Worm (Caenorhabditis elegans) whole organism, young adult: ENCODE measurements around the gene ttr-15.

Source experiments
- B0035.1 ChIP-seq: sonication (generic microtip); optimal IDR thresholded peaks from 2 replicates; lab custom pipeline; 2016; ENCODE audit warnings: missing genetic modification characterization, mild to moderate bottlenecking, missing compliant biosample characterization, missing genotype, missing genetic modification reagents
- B0261.1 ChIP-seq: sonication (generic microtip); optimal IDR thresholded peaks from 2 replicates; lab custom pipeline; 2016; ENCODE audit warnings: mild to moderate bottlenecking, missing genetic modification characterization, moderate library complexity, missing compliant biosample characterization
- B0336.3 ChIP-seq: fragments of 200-800 bp; sonication (Bioruptor generic); IDR thresholded peaks from 2 replicates; pipeline ENCODE4 v1.3.6; 2022; ENCODE audit warnings: missing genetic modification characterization, missing compliant biosample characterization
- D2030.7 ChIP-seq: fragments of 200-800 bp; sonication (Bioruptor generic); IDR thresholded peaks from 2 replicates; pipeline ENCODE4 v1.3.6; 2022; ENCODE audit warnings: missing genetic modification reagents, missing genetic modification characterization, missing compliant biosample characterization
- F10E7.11 ChIP-seq: sonication (generic microtip); optimal IDR thresholded peaks from 2 replicates; lab custom pipeline; 2017; ENCODE audit warnings: mild to moderate bottlenecking, missing genetic modification characterization, moderate library complexity, missing compliant biosample characterization
- F22D6.2 ChIP-seq: sonication (generic microtip); optimal IDR thresholded peaks from 2 replicates; lab custom pipeline; 2016; ENCODE audit warnings: mild to moderate bottlenecking, missing genetic modification characterization, missing compliant biosample characterization
- F23B12.7 ChIP-seq: sonication (generic microtip); optimal IDR thresholded peaks from 2 replicates; lab custom pipeline; 2017; ENCODE audit warnings: missing genetic modification characterization, mild to moderate bottlenecking, missing compliant biosample characterization, antibody characterized with exemption, moderate library complexity; ENCODE audit not compliant: insufficient read depth
- F37B4.10 ChIP-seq: fragments of 200-800 bp; sonication (Bioruptor generic); IDR thresholded peaks from 2 replicates; pipeline ENCODE4 v1.3.6; 2022; ENCODE audit warnings: missing genetic modification characterization, missing compliant biosample characterization
- F57A8.1 ChIP-seq: fragments of 200-800 bp; sonication (Bioruptor generic); optimal IDR thresholded peaks from 2 replicates; lab custom pipeline; 2018; ENCODE audit warnings: mild to moderate bottlenecking, missing genetic modification characterization, moderate library complexity, missing compliant biosample characterization
- aptf-2 ChIP-seq: fragments of 200-800 bp; sonication (Bioruptor generic); conservative IDR thresholded peaks from 2 replicates; pipeline ENCODE4 v1.3.6; 2022; ENCODE audit warnings: missing genetic modification reagents, missing genetic modification characterization, missing compliant biosample characterization
- ceh-100 ChIP-seq: fragments of 200-800 bp; sonication (Bioruptor generic); IDR thresholded peaks from 2 replicates; pipeline ENCODE4 v1.3.6; 2022; ENCODE audit warnings: missing genetic modification reagents, missing genetic modification characterization, missing compliant biosample characterization
- ceh-40 ChIP-seq: fragments of 200-800 bp; sonication (Bioruptor generic); IDR thresholded peaks from 2 replicates; pipeline ENCODE4 v1.3.6; 2022; ENCODE audit warnings: missing genetic modification characterization, missing compliant biosample characterization
- ceh-58 ChIP-seq: fragments of 200-800 bp; sonication (Bioruptor generic); IDR thresholded peaks from 2 replicates; pipeline ENCODE4 v1.3.6; 2022; ENCODE audit warnings: missing genetic modification characterization, missing compliant biosample characterization
- ceh-79 ChIP-seq: sonication (generic microtip); optimal IDR thresholded peaks from 2 replicates; lab custom pipeline; 2017; ENCODE audit warnings: mild to moderate bottlenecking, missing genetic modification characterization, missing compliant biosample characterization
- ceh-91 ChIP-seq: fragments of 200-800 bp; sonication (Bioruptor generic); IDR thresholded peaks from 2 replicates; pipeline ENCODE4 v1.3.6; 2022; ENCODE audit warnings: missing genetic modification reagents, missing genetic modification characterization, missing compliant biosample characterization
- egrh-3 ChIP-seq: fragments of 200-800 bp; sonication (Bioruptor generic); IDR thresholded peaks from 2 replicates; pipeline ENCODE4 v1.3.6; 2022; ENCODE audit warnings: missing genetic modification reagents, missing genetic modification characterization, missing compliant biosample characterization
- gei-17 ChIP-seq: fragments of 200-800 bp; sonication (Bioruptor generic); optimal IDR thresholded peaks from 2 replicates; lab custom pipeline; 2018; ENCODE audit warnings: mild to moderate bottlenecking, missing genetic modification characterization, missing compliant biosample characterization
- hmg-1.2 ChIP-seq: fragments of 200-800 bp; sonication (Bioruptor generic); IDR thresholded peaks from 2 replicates; pipeline ENCODE4 v1.3.6; 2022; ENCODE audit warnings: missing genetic modification reagents, missing genetic modification characterization, missing compliant biosample characterization
- hrde-1 ChIP-seq: sonication (generic microtip); optimal IDR thresholded peaks from 2 replicates; lab custom pipeline; 2016; ENCODE audit warnings: missing genetic modification characterization, mild to moderate bottlenecking, missing compliant biosample characterization, moderate library complexity, missing genotype, missing genetic modification reagents, borderline replicate concordance
- lin-35 ChIP-seq, 3 experiments: fragments of 150-350 bp in 2 of 3; sonication (generic microtip) in 1 of 3; optimal IDR thresholded peaks; 2 replicates each; lab custom pipeline; 2014 to 2018; ENCODE audit warnings: missing biosample characterization in 3 of 3, missing genetic modification characterization in 3 of 3, missing genetic modification reagents in 3 of 3
- lsy-27 ChIP-seq: sonication (generic microtip); optimal IDR thresholded peaks from 2 replicates; lab custom pipeline; 2017; ENCODE audit warnings: missing genetic modification characterization, mild to moderate bottlenecking, missing compliant biosample characterization, antibody characterized with exemption, missing genotype, borderline replicate concordance; ENCODE audit not compliant: insufficient read depth
- madf-10 ChIP-seq: sonication (generic microtip); optimal IDR thresholded peaks from 2 replicates; lab custom pipeline; 2016; ENCODE audit warnings: mild to moderate bottlenecking, missing genetic modification characterization, missing compliant biosample characterization
- mcd-1 ChIP-seq: fragments of 200-800 bp; sonication (Bioruptor generic); IDR thresholded peaks from 2 replicates; pipeline ENCODE4 v1.3.6; 2022; ENCODE audit warnings: missing genetic modification reagents, missing genetic modification characterization, missing compliant biosample characterization
- nhr-80 ChIP-seq: sonication (generic microtip); optimal IDR thresholded peaks from 2 replicates; lab custom pipeline; 2016; ENCODE audit warnings: missing genetic modification characterization, missing compliant biosample characterization
- pbrm-1 ChIP-seq: fragments of 200-800 bp; sonication (Bioruptor generic); IDR thresholded peaks from 2 replicates; pipeline ENCODE4 v1.3.6; 2022; ENCODE audit warnings: missing genetic modification reagents, missing genetic modification characterization, missing compliant biosample characterization
- rec-8 ChIP-seq, 2 experiments: sonication (generic microtip); optimal IDR thresholded peaks; 2 replicates each; lab custom pipeline; 2016; ENCODE audit warnings: mild to moderate bottlenecking in 2 of 2, missing genetic modification characterization in 2 of 2, missing genetic modification reagents in 2 of 2, missing genotype in 2 of 2, missing biosample characterization in 1 of 2, missing compliant biosample characterization in 1 of 2, moderate library complexity in 1 of 2
- rpc-1 ChIP-seq, 2 experiments: fragments of 150-350 bp in 1 of 2; sonication (generic microtip) in 1 of 2; optimal IDR thresholded peaks; 2 replicates each; lab custom pipeline; 2014 to 2018; ENCODE audit warnings: missing biosample characterization in 1 of 2, missing genetic modification characterization in 1 of 2, missing genetic modification reagents in 1 of 2, missing genotype in 1 of 2
- sdz-38 ChIP-seq: sonication (generic microtip); optimal IDR thresholded peaks from 2 replicates; lab custom pipeline; 2016; ENCODE audit warnings: missing genotype, missing genetic modification characterization, missing compliant biosample characterization
- snpc-1.1 ChIP-seq: sonication (generic microtip); optimal IDR thresholded peaks from 2 replicates; lab custom pipeline; 2017; ENCODE audit warnings: missing genetic modification characterization, mild to moderate bottlenecking, missing compliant biosample characterization, antibody characterized with exemption, moderate library complexity, missing genotype, missing genetic modification reagents; ENCODE audit not compliant: insufficient read depth
- snpc-3.4 ChIP-seq: sonication (generic microtip); optimal IDR thresholded peaks from 2 replicates; lab custom pipeline; 2017; ENCODE audit warnings: missing genetic modification characterization, mild to moderate bottlenecking, missing compliant biosample characterization, antibody characterized with exemption, moderate library complexity, missing genotype, missing genetic modification reagents
- unc-130 ChIP-seq: sonication (generic microtip); optimal IDR thresholded peaks from 2 replicates; lab custom pipeline; 2016; ENCODE audit warnings: missing genetic modification reagents, missing genetic modification characterization, missing compliant biosample characterization
- xnd-1 ChIP-seq: sonication (generic microtip); optimal IDR thresholded peaks from 2 replicates; lab custom pipeline; 2016; ENCODE audit warnings: missing genotype, missing genetic modification reagents, missing genetic modification characterization, missing compliant biosample characterization
- zfh-2 ChIP-seq: fragments of 200-800 bp; sonication (Bioruptor generic); conservative IDR thresholded peaks from 2 replicates; pipeline ENCODE4 v1.3.6; 2022; ENCODE audit warnings: missing genetic modification reagents, missing genetic modification characterization, missing compliant biosample characterization
- ztf-18 ChIP-seq: sonication (generic microtip); optimal IDR thresholded peaks from 2 replicates; lab custom pipeline; 2016; ENCODE audit warnings: missing genotype, mild to moderate bottlenecking, missing genetic modification characterization, missing compliant biosample characterization
- ztf-28 ChIP-seq: fragments of 200-800 bp; sonication (Bioruptor generic); IDR thresholded peaks from 2 replicates; pipeline ENCODE4 v1.3.6; 2022; ENCODE audit warnings: missing genetic modification reagents, missing genetic modification characterization, missing compliant biosample characterization

The ttr-15 gene

DNA sequence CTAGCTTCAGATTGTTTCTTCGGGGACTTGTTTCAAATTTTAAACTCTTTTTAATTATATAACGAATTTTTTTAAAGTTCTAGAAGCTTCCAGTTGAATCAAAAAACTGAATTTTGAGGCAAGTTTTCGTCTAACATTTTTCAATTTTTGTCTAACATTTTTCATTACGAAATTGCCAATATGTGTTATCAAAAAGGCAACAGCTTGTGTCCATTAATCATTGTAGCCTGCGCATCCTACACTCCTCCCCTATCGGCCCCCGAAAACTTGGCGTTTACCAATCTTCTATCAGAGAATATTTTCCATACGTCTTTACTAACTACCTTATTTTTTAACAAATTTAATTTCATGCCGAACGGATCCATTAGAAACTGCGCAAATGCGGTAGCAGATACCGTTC is 37.6 kb upstream of the ttr-15 start, which contains the start of gene vglu-3:
Gene vglu-3, plus strand, starts transcription at position 301 of the 400 bp plus-strand sequence.
- TF ChIP-seq sdz-38 (tag; lab: Kevin White, UChicago), result no peak
- no peak for TF ChIP-seq ztf-18 (tag; lab: Kevin White, UChicago)
- no peak for TF ChIP-seq ceh-91 (GFP tag; lab: Robert Waterston, UW)
- no peak for TF ChIP-seq F22D6.2 (tag; lab: Kevin White, UChicago)

DNA sequence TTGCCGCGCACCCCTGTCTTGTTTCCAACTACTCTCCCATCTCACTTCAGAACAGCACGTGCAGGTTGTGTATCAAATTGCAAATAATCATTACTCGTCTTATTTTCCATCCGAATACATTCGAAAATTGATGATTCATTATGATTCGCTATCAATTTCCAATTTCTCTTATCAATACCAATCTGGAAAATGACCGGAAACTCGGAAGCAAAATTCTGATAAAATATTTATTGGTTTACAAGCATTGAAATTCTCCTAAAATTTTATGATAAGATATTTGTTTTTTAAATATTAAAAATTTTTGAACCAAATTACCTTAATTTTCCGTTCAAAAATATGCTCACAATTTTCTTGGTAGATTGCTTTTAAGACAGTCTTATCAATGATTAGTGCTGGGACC is 32.4 kb upstream of the ttr-15 start:
- peak; percentile 42 for TF ChIP-seq nhr-80 (tag; lab: Kevin White, UChicago)
- TF ChIP-seq madf-10 (tag; lab: Kevin White, UChicago), result no peak

DNA sequence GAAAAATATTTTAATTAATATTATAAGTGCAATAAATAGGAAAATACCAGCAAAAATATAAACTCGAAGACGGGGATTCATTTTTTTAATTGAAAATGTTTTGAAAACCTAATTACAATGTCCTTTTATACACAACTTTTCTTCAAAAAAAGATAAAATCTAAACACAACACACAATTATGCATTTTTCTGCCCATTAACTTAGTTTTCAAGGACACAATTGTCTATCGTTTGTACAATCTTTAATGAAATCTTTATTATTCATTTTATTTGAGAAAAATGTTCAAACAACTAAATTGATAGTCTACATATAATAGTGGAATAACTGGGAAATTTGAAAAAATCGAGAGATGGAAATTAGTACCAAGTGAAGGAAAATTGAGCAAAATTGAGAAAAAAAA is 31.6 kb upstream of the ttr-15 start, which contains the start of gene T07A5.1:
Gene T07A5.1, minus strand, starts transcription at position 149 of the 400 bp plus-strand sequence.
- TF ChIP-seq ceh-58 (GFP tag; lab: Robert Waterston, UW) (no peak), pbrm-1 (GFP tag; lab: Robert Waterston, UW) (no peak), B0261.1 (no peak), unc-130 (GFP tag; lab: Kevin White, UChicago) (no peak), ztf-28 (GFP tag; lab: Robert Waterston, UW) (no peak), F37B4.10 (GFP tag; lab: Robert Waterston, UW) (no peak), egrh-3 (GFP tag; lab: Robert Waterston, UW) (no peak), ceh-100 (no peak), B0336.3 (no peak), lsy-27 (tag; lab: Kevin White, UChicago) (no peak), ztf-18 (tag; lab: Kevin White, UChicago) (no peak), snpc-1.1 (tag; lab: Kevin White, UChicago) (no peak)

DNA sequence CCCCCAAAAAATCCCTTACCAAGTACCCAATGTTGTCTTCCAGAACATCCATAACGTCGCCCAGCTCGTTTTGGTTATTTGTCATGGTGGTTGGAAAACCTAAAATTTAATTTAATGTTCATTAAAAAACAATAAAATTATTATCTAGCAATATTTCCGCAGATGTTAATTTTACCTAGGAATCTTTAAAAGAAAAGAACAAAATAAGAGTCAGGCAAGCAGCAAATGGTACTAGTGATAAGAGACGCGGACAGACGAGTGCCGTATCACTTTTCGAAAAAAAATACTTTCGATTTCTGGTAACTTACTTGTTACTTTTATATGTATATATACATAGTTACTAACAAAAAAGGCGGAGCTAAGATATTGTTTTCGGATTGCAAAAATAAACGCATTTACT is 26.6 kb upstream of the ttr-15 start, which contains the start of gene T07A5.7:
Gene T07A5.7, minus strand, starts transcription at position 101 of the 400 bp plus-strand sequence.
- no peak for TF ChIP-seq aptf-2 (GFP tag; lab: Robert Waterston, UW)
- TF ChIP-seq B0035.1, result no peak
- no peak for TF ChIP-seq zfh-2 (GFP tag; lab: Robert Waterston, UW)
- TF ChIP-seq, all 124 proteins: peak for 0

DNA sequence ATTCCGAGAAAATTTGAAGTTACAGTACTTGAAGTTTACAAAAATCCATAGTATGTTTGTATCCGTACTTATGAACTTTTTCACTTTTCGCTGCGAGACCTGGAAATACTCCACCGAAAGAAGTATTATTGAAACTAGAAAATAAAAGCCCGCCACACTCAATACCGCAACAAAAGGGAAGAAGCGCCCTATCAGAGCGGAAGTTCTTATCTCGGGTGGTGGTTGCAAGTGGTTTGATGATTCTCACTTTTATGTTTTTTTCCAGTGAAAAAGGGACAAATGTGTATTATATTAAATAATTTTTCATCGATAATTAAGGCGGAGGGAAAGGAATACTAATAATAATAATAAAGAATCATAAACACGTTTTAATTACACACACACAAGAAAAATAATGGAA is 23.4 kb upstream of the ttr-15 start:
- TF ChIP-seq nhr-80 (tag; lab: Kevin White, UChicago) (peak; percentile 24), F57A8.1 (GFP tag; lab: Kevin White, UChicago) (no peak), ztf-18 (tag; lab: Kevin White, UChicago) (peak; percentile 0)

DNA sequence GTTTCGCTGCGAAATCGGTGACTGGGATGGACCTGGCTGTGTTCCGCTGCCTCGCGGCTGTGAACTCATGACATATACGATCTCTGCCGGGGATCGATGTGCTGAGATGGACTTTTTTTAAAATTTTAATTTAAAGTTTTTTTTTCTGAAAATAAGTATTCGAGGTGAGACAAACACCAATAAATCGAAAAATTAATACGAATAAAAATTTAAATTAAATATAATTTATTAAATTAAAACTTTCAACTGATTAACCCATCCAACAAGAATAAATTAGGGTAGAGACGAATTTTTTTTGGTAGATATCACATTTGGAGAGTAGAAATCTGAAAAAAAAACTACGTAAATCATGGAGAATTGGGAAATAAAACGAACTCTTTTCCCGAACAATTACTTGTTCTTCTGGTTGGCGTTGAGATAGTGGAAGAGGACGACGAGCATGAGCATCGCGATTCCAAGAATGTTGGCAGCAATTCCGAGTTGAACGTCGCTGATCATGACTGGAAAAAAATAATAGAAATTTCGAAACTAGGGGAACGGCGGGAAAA is 19.5 kb upstream of the ttr-15 start, which contains the start of the genes unc-50 and ostf-4:
Gene unc-50, minus strand, starts transcription at position 101 of the 548 bp plus-strand sequence.
Gene ostf-4, minus strand, starts transcription at position 498 of the 548 bp plus-strand sequence.
- TF ChIP-seq ceh-40 (GFP tag; lab: Robert Waterston, UW) (no peak), ceh-79 (no peak), snpc-3.4 (tag; lab: Kevin White, UChicago) (no peak), rpc-1 (optimal IDR thresholded peaks at IDR 0.05; lab: Kevin White, UChicago) (no peak), rpc-1 (tag; optimal IDR thresholded peaks at IDR 0.05; lab: Kevin White, UChicago) (no peak), gei-17 (GFP tag; lab: Kevin White, UChicago) (no peak)

DNA sequence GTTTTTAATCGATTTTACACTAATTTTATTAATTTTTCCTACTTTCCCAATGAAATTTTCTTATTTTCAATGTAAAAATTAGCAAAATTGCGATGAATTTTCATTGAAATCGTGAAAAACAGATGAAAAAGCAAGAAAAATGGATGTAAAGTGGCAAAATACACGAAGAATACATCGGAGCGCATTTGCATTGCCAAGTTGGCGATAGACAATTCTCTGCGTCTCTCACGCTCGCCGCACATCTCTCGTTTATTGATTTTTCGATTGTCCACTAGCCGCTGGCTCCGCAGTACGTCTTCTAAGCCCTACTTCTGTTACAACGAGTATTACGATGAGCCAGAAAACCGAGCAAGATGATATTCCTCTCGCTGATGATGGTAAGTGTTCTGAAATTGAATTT is 18.9 kb upstream of the ttr-15 start, which contains the start of gene unc-69:
Gene unc-69, plus strand, starts transcription at position 185 of the 400 bp plus-strand sequence.
- TF ChIP-seq mcd-1 (GFP tag; lab: Robert Waterston, UW), result peak; percentile 88
- peak; percentile 43 for TF ChIP-seq F23B12.7
- no peak for TF ChIP-seq xnd-1 (tag; lab: Kevin White, UChicago)
- peak; percentile 95 for TF ChIP-seq hmg-1.2 (GFP tag; lab: Robert Waterston, UW)
- TF ChIP-seq hrde-1 (tag; lab: Kevin White, UChicago), result no peak
- TF ChIP-seq D2030.7 (GFP tag; lab: Robert Waterston, UW), result peak; percentile 31; the same call in 1 of the 2 replicates
- peak; percentile 33 for TF ChIP-seq ztf-18 (tag; lab: Kevin White, UChicago)
- no peak for TF ChIP-seq lsy-27 (tag; lab: Kevin White, UChicago)
- TF ChIP-seq ceh-91 (GFP tag; lab: Robert Waterston, UW), result no peak
- TF ChIP-seq lin-35 (GFP tag; optimal IDR thresholded peaks at IDR 0.05; lab: Kevin White, UChicago), result peak in 1 of 3 experiments; percentile 26
- TF ChIP-seq rec-8 (tag; optimal IDR thresholded peaks at IDR 0.05; lab: Kevin White, UChicago), result no peak
- TF ChIP-seq F10E7.11, result no peak
